Worm (Caenorhabditis elegans) whole organism, young adult: Measurements from ENCODE around the gene F48E8.8.

Experiments
- B0019.2 ChIP-seq: fragments of 200-800 bp; sonication (Bioruptor generic); conservative IDR thresholded peaks from 2 replicates; pipeline ENCODE4 v1.3.6; 2022; ENCODE audit warnings: missing genetic modification reagents, missing genetic modification characterization, missing compliant biosample characterization
- B0336.3 ChIP-seq: fragments of 200-800 bp; sonication (Bioruptor generic); IDR thresholded peaks from 2 replicates; pipeline ENCODE4 v1.3.6; 2022; ENCODE audit warnings: missing genetic modification characterization, missing compliant biosample characterization
- F23B12.7 ChIP-seq: sonication (generic microtip); optimal IDR thresholded peaks from 2 replicates; lab custom pipeline; 2017; ENCODE audit warnings: missing genetic modification characterization, mild to moderate bottlenecking, missing compliant biosample characterization, antibody characterized with exemption, moderate library complexity; ENCODE audit not compliant: insufficient read depth
- F39B2.1 ChIP-seq: fragments of 200-800 bp; sonication (Bioruptor generic); IDR thresholded peaks from 2 replicates; pipeline ENCODE4 v1.3.6; 2022; ENCODE audit warnings: missing genetic modification reagents, missing genetic modification characterization, missing compliant biosample characterization
- F49E8.2 ChIP-seq: sonication (generic microtip); optimal IDR thresholded peaks from 3 replicates; lab custom pipeline; 2017; ENCODE audit warnings: missing genetic modification characterization, mild to moderate bottlenecking, missing compliant biosample characterization, antibody characterized with exemption, moderate library complexity; ENCODE audit not compliant: insufficient read depth
- F57C9.4 ChIP-seq: sonication (generic microtip); optimal IDR thresholded peaks from 2 replicates; lab custom pipeline; 2017; ENCODE audit warnings: mild to moderate bottlenecking, missing genetic modification characterization, missing compliant biosample characterization
- K12H6.12 ChIP-seq: fragments of 200-800 bp; sonication (Bioruptor generic); optimal IDR thresholded peaks from 2 replicates; lab custom pipeline; 2018; ENCODE audit warnings: mild to moderate bottlenecking, missing genetic modification characterization, missing compliant biosample characterization
- T07F8.4 ChIP-seq: sonication (generic microtip); optimal IDR thresholded peaks from 2 replicates; lab custom pipeline; 2016; ENCODE audit warnings: mild to moderate bottlenecking, missing genetic modification characterization, moderate library complexity, missing compliant biosample characterization
- T26A5.8 ChIP-seq: sonication (generic microtip); optimal IDR thresholded peaks from 2 replicates; lab custom pipeline; 2016; ENCODE audit warnings: missing genetic modification characterization, missing compliant biosample characterization
- Y53F4B.3 ChIP-seq: fragments of 200-800 bp; sonication (Bioruptor generic); IDR thresholded peaks from 2 replicates; pipeline ENCODE4 v1.3.6; 2022; ENCODE audit warnings: missing genetic modification reagents, missing genetic modification characterization, missing compliant biosample characterization
- Y53G8AR.9 ChIP-seq: fragments of 200-800 bp; sonication (Bioruptor generic); conservative IDR thresholded peaks from 2 replicates; pipeline ENCODE4 v1.3.6; 2022; ENCODE audit warnings: missing genetic modification reagents, missing genetic modification characterization, missing compliant biosample characterization
- atf-7 ChIP-seq: sonication (generic microtip); optimal IDR thresholded peaks from 2 replicates; lab custom pipeline; 2017; ENCODE audit warnings: mild to moderate bottlenecking, missing genetic modification characterization, missing compliant biosample characterization
- athp-1 ChIP-seq: sonication (generic microtip); optimal IDR thresholded peaks from 2 replicates; lab custom pipeline; 2017; ENCODE audit warnings: mild to moderate bottlenecking, missing genetic modification characterization, missing compliant biosample characterization
- attf-6 ChIP-seq: fragments of 200-800 bp; sonication (Bioruptor generic); IDR thresholded peaks from 2 replicates; pipeline ENCODE4 v1.3.6; 2022; ENCODE audit warnings: missing genetic modification reagents, missing genetic modification characterization, missing compliant biosample characterization
- bed-1 ChIP-seq: fragments of 200-800 bp; sonication (Bioruptor generic); IDR thresholded peaks from 2 replicates; pipeline ENCODE4 v1.3.6; 2022; ENCODE audit warnings: missing genetic modification reagents, missing genetic modification characterization, missing compliant biosample characterization
- ccch-3 ChIP-seq: fragments of 200-800 bp; sonication (Bioruptor generic); optimal IDR thresholded peaks from 2 replicates; lab custom pipeline; 2018; ENCODE audit warnings: mild to moderate bottlenecking, missing genetic modification characterization, missing compliant biosample characterization
- ceh-100 ChIP-seq: fragments of 200-800 bp; sonication (Bioruptor generic); IDR thresholded peaks from 2 replicates; pipeline ENCODE4 v1.3.6; 2022; ENCODE audit warnings: missing genetic modification reagents, missing genetic modification characterization, missing compliant biosample characterization
- ceh-79 ChIP-seq: sonication (generic microtip); optimal IDR thresholded peaks from 2 replicates; lab custom pipeline; 2017; ENCODE audit warnings: mild to moderate bottlenecking, missing genetic modification characterization, missing compliant biosample characterization
- efl-1 ChIP-seq: fragments of 150-350 bp; optimal IDR thresholded peaks from 2 replicates; lab custom pipeline; 2014; ENCODE audit warnings: missing biosample characterization, missing genetic modification reagents, missing genetic modification characterization
- ekl-4 ChIP-seq: fragments of 200-800 bp; sonication (Bioruptor generic); IDR thresholded peaks from 2 replicates; pipeline ENCODE4 v1.3.6; 2022; ENCODE audit warnings: missing genetic modification reagents, missing genetic modification characterization, missing compliant biosample characterization
- hmg-1.2 ChIP-seq: fragments of 200-800 bp; sonication (Bioruptor generic); IDR thresholded peaks from 2 replicates; pipeline ENCODE4 v1.3.6; 2022; ENCODE audit warnings: missing genetic modification reagents, missing genetic modification characterization, missing compliant biosample characterization
- lin-54 ChIP-seq: fragments of 200-800 bp; sonication (Bioruptor generic); optimal IDR thresholded peaks from 2 replicates; lab custom pipeline; 2018; ENCODE audit warnings: mild to moderate bottlenecking, missing genetic modification characterization, missing compliant biosample characterization
- lir-1 ChIP-seq: fragments of 200-800 bp; sonication (Bioruptor generic); conservative IDR thresholded peaks from 2 replicates; pipeline ENCODE4 v1.3.6; 2022; ENCODE audit warnings: missing genetic modification reagents, missing genetic modification characterization, missing compliant biosample characterization
- lsy-27 ChIP-seq: sonication (generic microtip); optimal IDR thresholded peaks from 2 replicates; lab custom pipeline; 2017; ENCODE audit warnings: missing genetic modification characterization, mild to moderate bottlenecking, missing compliant biosample characterization, antibody characterized with exemption, missing genotype, borderline replicate concordance; ENCODE audit not compliant: insufficient read depth
- mcd-1 ChIP-seq: fragments of 200-800 bp; sonication (Bioruptor generic); IDR thresholded peaks from 2 replicates; pipeline ENCODE4 v1.3.6; 2022; ENCODE audit warnings: missing genetic modification reagents, missing genetic modification characterization, missing compliant biosample characterization
- nfyb-1 ChIP-seq: fragments of 200-800 bp; sonication (Bioruptor generic); IDR thresholded peaks from 2 replicates; pipeline ENCODE4 v1.3.6; 2022; ENCODE audit warnings: missing genetic modification reagents, missing genetic modification characterization, missing compliant biosample characterization
- nhr-120 ChIP-seq: fragments of 200-800 bp; sonication (Bioruptor generic); IDR thresholded peaks from 2 replicates; pipeline ENCODE4 v1.3.6; 2022; ENCODE audit warnings: missing genetic modification characterization, missing compliant biosample characterization
- nhr-80 ChIP-seq: sonication (generic microtip); optimal IDR thresholded peaks from 2 replicates; lab custom pipeline; 2016; ENCODE audit warnings: missing genetic modification characterization, missing compliant biosample characterization
- nhr-90 ChIP-seq: sonication (generic microtip); optimal IDR thresholded peaks from 2 replicates; lab custom pipeline; 2016; ENCODE audit warnings: missing genotype, mild to moderate bottlenecking, missing genetic modification characterization, missing compliant biosample characterization
- pbrm-1 ChIP-seq: fragments of 200-800 bp; sonication (Bioruptor generic); IDR thresholded peaks from 2 replicates; pipeline ENCODE4 v1.3.6; 2022; ENCODE audit warnings: missing genetic modification reagents, missing genetic modification characterization, missing compliant biosample characterization
- rcor-1 ChIP-seq: fragments of 200-800 bp; sonication (Bioruptor generic); IDR thresholded peaks from 2 replicates; pipeline ENCODE4 v1.3.6; 2022; ENCODE audit warnings: missing genetic modification reagents, missing genetic modification characterization, missing compliant biosample characterization
- rec-8 ChIP-seq, 2 experiments: sonication (generic microtip); optimal IDR thresholded peaks; 2 replicates each; lab custom pipeline; 2016; ENCODE audit warnings: mild to moderate bottlenecking in 2 of 2, missing genetic modification characterization in 2 of 2, missing genetic modification reagents in 2 of 2, missing genotype in 2 of 2, missing biosample characterization in 1 of 2, missing compliant biosample characterization in 1 of 2, moderate library complexity in 1 of 2
- repo-1 ChIP-seq: sonication (generic microtip); optimal IDR thresholded peaks from 2 replicates; lab custom pipeline; 2017; ENCODE audit warnings: mild to moderate bottlenecking, missing genetic modification characterization, missing compliant biosample characterization
- snpc-1.3 ChIP-seq: sonication (generic microtip); optimal IDR thresholded peaks from 2 replicates; lab custom pipeline; 2017; ENCODE audit warnings: missing genetic modification characterization, mild to moderate bottlenecking, missing compliant biosample characterization, antibody characterized with exemption, moderate library complexity, missing genotype, missing genetic modification reagents; ENCODE audit not compliant: insufficient read depth
- xnd-1 ChIP-seq: sonication (generic microtip); optimal IDR thresholded peaks from 2 replicates; lab custom pipeline; 2016; ENCODE audit warnings: missing genotype, missing genetic modification reagents, missing genetic modification characterization, missing compliant biosample characterization
- zfh-2 ChIP-seq: fragments of 200-800 bp; sonication (Bioruptor generic); conservative IDR thresholded peaks from 2 replicates; pipeline ENCODE4 v1.3.6; 2022; ENCODE audit warnings: missing genetic modification reagents, missing genetic modification characterization, missing compliant biosample characterization
- ztf-18 ChIP-seq: sonication (generic microtip); optimal IDR thresholded peaks from 2 replicates; lab custom pipeline; 2016; ENCODE audit warnings: missing genotype, mild to moderate bottlenecking, missing genetic modification characterization, missing compliant biosample characterization
- ztf-28 ChIP-seq: fragments of 200-800 bp; sonication (Bioruptor generic); IDR thresholded peaks from 2 replicates; pipeline ENCODE4 v1.3.6; 2022; ENCODE audit warnings: missing genetic modification reagents, missing genetic modification characterization, missing compliant biosample characterization
- ztf-3 ChIP-seq: fragments of 200-800 bp; sonication (Bioruptor generic); optimal IDR thresholded peaks from 2 replicates; lab custom pipeline; 2018; ENCODE audit warnings: mild to moderate bottlenecking, missing genetic modification characterization, missing compliant biosample characterization

The F48E8.8 gene

DNA sequence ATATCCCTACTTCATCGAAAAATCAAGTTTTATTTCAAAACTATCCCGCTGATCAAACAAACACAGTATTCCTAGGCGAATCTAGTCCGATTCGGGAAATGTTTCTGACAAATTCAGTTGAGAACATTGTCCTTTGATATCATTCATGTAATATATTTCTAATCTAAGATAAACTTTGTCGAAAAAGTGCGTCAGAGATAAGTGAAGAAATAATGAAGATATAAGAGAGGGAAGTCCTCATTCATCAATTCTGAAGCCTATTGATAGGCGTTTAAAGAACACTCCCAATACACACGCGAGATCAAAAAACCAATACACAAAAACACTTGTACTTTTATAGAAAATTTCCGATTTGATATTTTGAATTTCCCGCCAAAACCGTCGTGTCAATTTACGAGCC is 15.2 kb upstream of the F48E8.8 start (continued):
- TF ChIP-seq repo-1 (tag; lab: Kevin White, UChicago), result no peak

- TF ChIP-seq attf-6 (GFP tag; lab: Robert Waterston, UW) (no peak), K12H6.12 (tag; lab: Kevin White, UChicago) (no peak), ekl-4 (GFP tag; lab: Robert Waterston, UW) (no peak), ccch-3 (GFP tag; lab: Kevin White, UChicago) (no peak), ztf-3 (GFP tag; lab: Kevin White, UChicago) (no peak), xnd-1 (tag; lab: Kevin White, UChicago) (no peak), hmg-1.2 (GFP tag; lab: Robert Waterston, UW) (no peak), rcor-1 (no peak), F23B12.7 (tag; lab: Kevin White, UChicago) (no peak), B0019.2 (GFP tag; lab: Robert Waterston, UW) (no peak), ztf-18 (no peak), T26A5.8 (no peak), nhr-80 (tag; lab: Kevin White, UChicago) (no peak), ztf-28 (GFP tag; lab: Robert Waterston, UW) (no peak), lir-1 (GFP tag; lab: Robert Waterston, UW) (no peak), nhr-90 (tag; lab: Kevin White, UChicago) (no peak)
These were observed 14.5 kb upstream of the F48E8.8 start, which contains the start of gene F48E8.2 for ce11 chrIII:5464077-5464476. Gene F48E8.2, plus strand, starts transcription at chrIII:5464377.

DNA sequence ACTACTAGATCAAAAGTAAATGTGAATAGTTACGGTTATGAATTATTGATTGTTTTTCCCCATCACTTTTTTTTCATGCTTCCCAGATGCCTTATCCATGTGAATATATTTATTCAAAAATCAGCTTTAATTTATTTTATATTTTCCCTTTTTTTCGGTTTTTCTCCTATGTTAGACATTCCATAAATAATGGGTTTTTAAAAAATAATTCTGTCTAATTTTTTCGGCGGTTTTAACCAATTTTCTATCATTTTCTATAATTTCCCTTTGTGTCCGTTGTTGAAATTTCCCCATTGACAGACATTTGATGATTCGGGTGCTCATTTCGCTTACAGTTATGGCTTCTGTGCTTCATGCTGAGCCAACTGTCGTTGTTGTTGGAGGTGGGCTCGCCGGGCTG is 11.5 kb upstream of the F48E8.8 start, which contains the start of gene F48E8.3:
F48E8.3 (plus strand) TSS at position 301 of the 400 bp plus-strand sequence.
- TF ChIP-seq F49E8.2 (tag; lab: Kevin White, UChicago) (no peak), lsy-27 (no peak), nfyb-1 (GFP tag; lab: Robert Waterston, UW) (no peak)
- TF ChIP-seq, all 124 proteins: peak for 0

DNA sequence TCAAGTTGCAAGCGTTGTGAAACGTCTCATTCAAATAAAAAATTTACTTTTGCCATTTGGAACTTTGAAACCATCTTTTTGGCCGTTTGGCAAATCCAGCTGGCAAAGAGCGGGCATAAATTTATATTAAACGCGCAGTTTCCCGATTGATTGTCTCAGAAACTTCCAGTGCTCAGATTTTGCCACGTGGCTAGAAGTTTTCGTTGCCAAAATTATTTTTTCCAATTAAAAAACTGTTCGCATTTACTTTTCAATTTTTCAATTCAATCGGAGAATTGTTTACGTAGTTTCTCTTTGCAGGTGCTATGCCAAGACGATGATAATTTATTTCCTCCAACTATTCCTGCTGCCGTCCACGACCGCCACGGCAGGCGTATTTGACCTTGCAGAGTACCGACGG is 3.7 kb upstream of the F48E8.8 start, which contains the start of gene F48E8.4:
F48E8.4 (plus strand) TSS at position 301 of the 400 bp plus-strand sequence.
- TF ChIP-seq ceh-79 (tag; lab: Kevin White, UChicago) (no peak), T07F8.4 (no peak), zfh-2 (GFP tag; lab: Robert Waterston, UW) (no peak), repo-1 (tag; lab: Kevin White, UChicago) (peak; percentile 19), bed-1 (GFP tag; lab: Robert Waterston, UW) (no peak), pbrm-1 (GFP tag; lab: Robert Waterston, UW) (no peak), mcd-1 (0 out of 2 replicates have a peak, but pooled peaks have one; percentile 16), B0336.3 (GFP tag; lab: Robert Waterston, UW) (0 out of 2 replicates have a peak, but pooled peaks have one; percentile 18), nhr-120 (GFP tag; lab: Robert Waterston, UW) (no peak)

ce11 chrIII:5450430-5450829 is 818 bp upstream of the F48E8.8 start, which contains the start of gene paa-1:
Gene paa-1, plus strand, starts transcription at chrIII:5450730.
- TF ChIP-seq Y53G8AR.9 (GFP tag; lab: Robert Waterston, UW), result no peak

- TF ChIP-seq athp-1 (tag; lab: Kevin White, UChicago) (peak; percentile 58), F39B2.1 (GFP tag; lab: Robert Waterston, UW) (no peak), efl-1 (GFP tag; lab: Kevin White, UChicago) (peak; percentile 99), F57C9.4 (tag; lab: Kevin White, UChicago) (no peak), lir-1 (GFP tag; lab: Robert Waterston, UW) (peak; percentile 76; the same call in 1 of the 2 replicates), B0019.2 (GFP tag; lab: Robert Waterston, UW) (peak; percentile 94), T07F8.4 (no peak), lsy-27 (no peak), nhr-120 (GFP tag; lab: Robert Waterston, UW) (no peak), atf-7 (no peak), ceh-100 (peak; percentile 63; the same call in 1 of the 2 replicates), Y53F4B.3 (GFP tag; lab: Robert Waterston, UW) (no peak), snpc-1.3 (tag; lab: Kevin White, UChicago) (peak; percentile 1), rec-8 (tag; optimal IDR thresholded peaks at IDR 0.05; lab: Kevin White, UChicago) (no peak), lin-54 (peak; percentile 96)
These were observed 1.4 kb downstream of the F48E8.8 start, which contains the start of gene skpt-1 for ce11 chrIII:5448177-5448576. Gene skpt-1, minus strand, starts transcription at chrIII:5448395.
